Worm (Caenorhabditis elegans) whole organism, L4/young adult: Measurements from ENCODE around the gene ttn-1.

Source experiments
- W03F9.2 ChIP-seq: fragments of 150-350 bp; optimal IDR thresholded peaks from 2 replicates; lab custom pipeline; 2014; ENCODE audit warnings: missing biosample characterization, missing genetic modification characterization
- him-1 ChIP-seq: sonication (generic microtip); optimal IDR thresholded peaks from 2 replicates; lab custom pipeline; 2016; ENCODE audit warnings: missing genotype, missing genetic modification reagents, missing genetic modification characterization, missing compliant biosample characterization

- no peak for TF ChIP-seq W03F9.2 (tag; lab: Kevin White, UChicago)
- no peak for TF ChIP-seq him-1 (tag; lab: Kevin White, UChicago)
These were observed 1.6 kb upstream of the ttn-1 start for ce11 chrV:6204046-6204445.
